Worm (Caenorhabditis elegans): ENCODE data around the gene H04D03.2.

Gene H04D03.2

DNA sequence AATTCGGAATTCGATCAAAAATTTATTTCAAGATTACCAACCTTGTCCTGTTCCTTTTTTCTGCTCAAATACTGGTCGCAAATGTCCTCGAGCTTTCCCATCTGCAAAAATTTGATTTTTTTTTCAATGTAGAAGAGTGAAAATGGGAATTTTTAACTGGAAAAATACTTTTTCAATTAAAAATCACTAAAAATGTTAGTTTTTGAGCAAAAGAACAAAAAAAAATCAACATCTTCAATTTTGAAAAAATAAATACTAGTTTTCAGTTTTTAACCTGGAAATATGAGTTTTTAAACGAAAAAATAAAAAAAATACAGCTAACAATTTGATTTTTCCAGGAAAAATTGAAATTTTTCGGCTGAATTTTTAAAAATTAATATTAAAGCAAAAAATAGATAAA lies 14.3 kb downstream of the H04D03.2 start, which contains the start of gene prp-3:
Gene prp-3, minus strand, starts transcription at position 101 of the 400 bp plus-strand sequence.
- no peak for TF ChIP-seq nhr-6 (tag; optimal IDR thresholded peaks at IDR 0.05)
- no peak for TF ChIP-seq nhr-21 (tag; optimal IDR thresholded peaks at IDR 0.05)
- TF ChIP-seq F13H6.1 (tag; optimal IDR thresholded peaks at IDR 0.05): no peak
- no peak for TF ChIP-seq zag-1 (tag; optimal IDR thresholded peaks at IDR 0.05)
- TF ChIP-seq peb-1 (tag; optimal IDR thresholded peaks at IDR 0.05): no peak
- TF ChIP-seq mab-5 (tag; optimal IDR thresholded peaks at IDR 0.05): no peak
- TF ChIP-seq Y55F3AM.14 (GFP tag; optimal IDR thresholded peaks at IDR 0.05): no peak
- TF ChIP-seq ceh-16 (tag; optimal IDR thresholded peaks at IDR 0.05): no peak
- TF ChIP-seq ama-1 (optimal IDR thresholded peaks at IDR 0.05): no peak
- TF ChIP-seq nhr-237 (tag; optimal IDR thresholded peaks at IDR 0.05): no peak
- no peak for TF ChIP-seq nhr-129 (tag; optimal IDR thresholded peaks at IDR 0.05)
- no peak for TF ChIP-seq unc-39 (tag; optimal IDR thresholded peaks at IDR 0.05)
- TF ChIP-seq unc-55 (GFP tag; optimal IDR thresholded peaks at IDR 0.05): no peak
- no peak for TF ChIP-seq R02D3.7 (tag; optimal IDR thresholded peaks at IDR 0.05)
- TF ChIP-seq elt-3 (tag; optimal IDR thresholded peaks at IDR 0.05): no peak
- no peak for TF ChIP-seq sma-3 (GFP tag; optimal IDR thresholded peaks at IDR 0.05)
- no peak for TF ChIP-seq C34F6.9 (tag; optimal IDR thresholded peaks at IDR 0.05)
- TF ChIP-seq ZK546.5 (tag; optimal IDR thresholded peaks at IDR 0.05): no peak
- TF ChIP-seq gmeb-1 (tag; optimal IDR thresholded peaks at IDR 0.05): no peak

DNA sequence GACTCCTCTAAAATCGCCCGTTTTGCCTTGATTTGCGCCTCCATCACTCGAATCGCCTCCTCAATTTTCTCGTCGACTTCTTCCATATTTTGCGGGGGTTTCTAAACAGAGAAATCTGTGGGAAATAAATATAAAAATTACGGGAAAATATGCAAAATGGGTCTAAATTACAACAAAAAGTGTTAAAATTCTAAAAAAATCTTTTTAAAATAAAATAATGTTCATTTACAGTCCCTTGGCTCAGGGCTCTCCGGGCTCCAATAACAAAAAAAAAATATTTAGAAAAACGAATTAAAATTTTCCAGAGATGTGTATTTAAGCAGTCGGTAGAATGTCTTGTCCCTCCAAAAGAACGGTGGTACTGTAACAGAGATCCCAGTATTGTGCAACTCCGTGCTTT lies 18.3 kb downstream of the H04D03.2 start, which contains the start of gene M03C11.6:
Gene M03C11.6, minus strand, starts transcription at position 101 of the 400 bp plus-strand sequence.
- TF ChIP-seq lin-11 (tag; optimal IDR thresholded peaks at IDR 0.05): no peak
- no peak for TF ChIP-seq nhr-21 (tag; optimal IDR thresholded peaks at IDR 0.05)
- no peak for TF ChIP-seq C34F6.9 (tag; optimal IDR thresholded peaks at IDR 0.05)
- TF ChIP-seq elt-3 (tag; optimal IDR thresholded peaks at IDR 0.05): no peak
- TF ChIP-seq nhr-10 (tag; optimal IDR thresholded peaks at IDR 0.05): no peak
- no peak for TF ChIP-seq nhr-11 (tag; optimal IDR thresholded peaks at IDR 0.05)
- no peak for TF ChIP-seq sma-3 (GFP tag; optimal IDR thresholded peaks at IDR 0.05)
- TF ChIP-seq aly-2 (tag; optimal IDR thresholded peaks at IDR 0.05): no peak
- TF ChIP-seq snpc-4 (tag; optimal IDR thresholded peaks at IDR 0.05): no peak
- TF ChIP-seq ZK546.5 (tag; optimal IDR thresholded peaks at IDR 0.05): no peak
- no peak for TF ChIP-seq mbf-1 (tag; optimal IDR thresholded peaks at IDR 0.05)
- no peak for TF ChIP-seq blmp-1 (tag; optimal IDR thresholded peaks at IDR 0.05; ENCODE audit: insufficient read depth)
- TF ChIP-seq sem-4 (tag; optimal IDR thresholded peaks at IDR 0.05): no peak

DNA sequence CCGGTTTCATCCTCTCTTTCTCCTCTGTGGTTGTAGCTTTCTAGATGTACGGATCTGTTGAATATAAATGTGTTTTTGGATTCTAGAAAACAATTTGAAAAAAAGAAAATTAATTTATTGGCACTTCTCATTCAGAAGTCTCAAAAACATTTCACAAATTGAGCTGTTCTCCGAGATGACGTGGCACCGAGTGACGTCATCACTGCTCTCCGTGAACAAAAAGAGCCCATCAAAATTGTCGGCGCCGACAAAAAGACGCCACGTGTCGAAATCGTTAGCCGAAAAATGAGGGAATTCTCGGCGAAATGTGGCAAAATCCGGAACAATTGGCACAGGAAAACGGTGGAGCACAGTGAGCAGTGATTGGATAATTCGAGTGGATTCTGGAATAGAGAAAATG lies 20.5 kb downstream of the H04D03.2 start:
- TF ChIP-seq nhr-12 (tag; optimal IDR thresholded peaks at IDR 0.05): no peak
- TF ChIP-seq elt-1 (tag; optimal IDR thresholded peaks at IDR 0.05): no peak
- TF ChIP-seq unc-55 (GFP tag; optimal IDR thresholded peaks at IDR 0.05): no peak
- no peak for TF ChIP-seq crh-2 (tag; optimal IDR thresholded peaks at IDR 0.05)
- no peak for TF ChIP-seq nhr-77 (tag; optimal IDR thresholded peaks at IDR 0.05)
- no peak for TF ChIP-seq C34F6.9 (tag; optimal IDR thresholded peaks at IDR 0.05)
- no peak for TF ChIP-seq nhr-25 (tag; optimal IDR thresholded peaks at IDR 0.05)
- TF ChIP-seq snpc-4 (tag; optimal IDR thresholded peaks at IDR 0.05): no peak
- TF ChIP-seq alr-1 (tag; optimal IDR thresholded peaks at IDR 0.05): no peak
- TF ChIP-seq fos-1 (tag; optimal IDR thresholded peaks at IDR 0.05): no peak
- TF ChIP-seq ZK546.5 (tag; optimal IDR thresholded peaks at IDR 0.05): no peak
- TF ChIP-seq mbf-1 (tag; optimal IDR thresholded peaks at IDR 0.05): no peak
- no peak for TF ChIP-seq sma-3 (GFP tag; optimal IDR thresholded peaks at IDR 0.05)
- TF ChIP-seq unc-62 (GFP tag; optimal IDR thresholded peaks at IDR 0.05): no peak

DNA sequence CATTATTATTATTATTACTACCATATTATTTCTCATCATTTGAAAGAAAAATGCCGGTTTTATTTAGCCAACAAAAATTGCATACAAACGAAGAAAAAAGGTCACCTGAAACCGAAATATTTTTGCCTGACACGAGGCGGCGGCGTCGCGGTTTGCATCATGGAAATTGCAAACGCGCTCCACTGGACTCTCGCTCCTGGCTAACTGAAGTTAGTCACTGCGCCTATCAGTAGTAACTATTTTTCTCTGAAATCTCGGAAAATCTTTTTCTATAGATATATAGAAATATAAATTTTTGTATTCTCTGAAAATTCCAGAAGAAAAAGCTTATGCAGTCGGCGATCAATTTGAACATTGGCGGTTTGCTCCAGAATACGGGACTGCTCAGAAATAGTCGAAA lies 26.4 kb downstream of the H04D03.2 start, which contains the start of gene ymel-1:
Gene ymel-1, plus strand, starts transcription at position 318 of the 400 bp plus-strand sequence.
- TF ChIP-seq mab-5 (tag; optimal IDR thresholded peaks at IDR 0.05) (no peak), gmeb-1 (tag; optimal IDR thresholded peaks at IDR 0.05) (peak; percentile 58), ceh-16 (tag; optimal IDR thresholded peaks at IDR 0.05) (no peak), sem-4 (tag; optimal IDR thresholded peaks at IDR 0.05) (no peak), blmp-1 (tag; optimal IDR thresholded peaks at IDR 0.05; ENCODE audit: insufficient read depth) (no peak), skn-1 (tag; optimal IDR thresholded peaks at IDR 0.05) (no peak), nhr-237 (tag; optimal IDR thresholded peaks at IDR 0.05) (no peak), peb-1 (tag; optimal IDR thresholded peaks at IDR 0.05) (no peak), sma-3 (GFP tag; optimal IDR thresholded peaks at IDR 0.05) (no peak), fos-1 (tag; optimal IDR thresholded peaks at IDR 0.05) (peak; percentile 51), nhr-23 (tag; optimal IDR thresholded peaks at IDR 0.05) (no peak), lin-39 (tag; optimal IDR thresholded peaks at IDR 0.05) (no peak), nhr-129 (tag; optimal IDR thresholded peaks at IDR 0.05) (peak; percentile 74), unc-39 (tag; optimal IDR thresholded peaks at IDR 0.05) (no peak), ZK546.5 (tag; optimal IDR thresholded peaks at IDR 0.05) (no peak), nhr-21 (tag; optimal IDR thresholded peaks at IDR 0.05) (no peak), aly-2 (tag; optimal IDR thresholded peaks at IDR 0.05) (no peak), ztf-11 (tag; optimal IDR thresholded peaks at IDR 0.05) (no peak), ztf-4 (tag; optimal IDR thresholded peaks at IDR 0.05) (no peak), dmd-4 (tag; optimal IDR thresholded peaks at IDR 0.05) (no peak), zag-1 (tag; optimal IDR thresholded peaks at IDR 0.05) (no peak), snpc-4 (tag; optimal IDR thresholded peaks at IDR 0.05) (no peak), elt-1 (tag; optimal IDR thresholded peaks at IDR 0.05) (no peak), egl-27 (tag; optimal IDR thresholded peaks at IDR 0.05) (no peak), mbf-1 (tag; optimal IDR thresholded peaks at IDR 0.05) (no peak), lin-13 (GFP tag; optimal IDR thresholded peaks at IDR 0.05) (no peak), ztf-1 (GFP tag; conservative IDR thresholded peaks at IDR 0.05) (no peak), nhr-77 (tag; optimal IDR thresholded peaks at IDR 0.05) (peak; percentile 11), unc-55 (GFP tag; optimal IDR thresholded peaks at IDR 0.05) (peak; percentile 36), sma-9 (GFP tag; optimal IDR thresholded peaks at IDR 0.05) (no peak), sma-9 (tag; optimal IDR thresholded peaks at IDR 0.05) (no peak), ama-1 (optimal IDR thresholded peaks at IDR 0.05) (no peak), lin-11 (tag; optimal IDR thresholded peaks at IDR 0.05) (peak; percentile 20)
